Fruit fly (Drosophila melanogaster): Measurements from ENCODE around the gene mRNA-cap.
A peak's percentile ranks its signal among the peaks of the same experiment; 100 is the strongest.

mRNA-cap gene

dm6 chrX:14247035-14247786 is 4.6 kb upstream of the mRNA-cap start, which contains the start of gene mud (continued):
- TF ChIP-seq CG12659 (GFP tag; optimal IDR thresholded peaks at IDR 0.05), result peak; percentile 25
- peak in 1 of 3 experiments; percentile 41 for TF ChIP-seq lola (GFP tag; optimal IDR thresholded peaks at IDR 0.05)
- TF ChIP-seq CG9932 (GFP tag; IDR thresholded peaks at IDR 0.05), result peak; percentile 43; the same call in 1 of the 2 replicates
- TF ChIP-seq dmrt11E (tag; optimal IDR thresholded peaks at IDR 0.05), result peak; percentile 43
- peak; percentile 27; the same call in 2 of the 3 replicates for TF ChIP-seq B-H1 (GFP tag; IDR thresholded peaks at IDR 0.05)
- TF ChIP-seq CG13424 (tag; optimal IDR thresholded peaks at IDR 0.05), result peak; percentile 10
- TF ChIP-seq Trl (optimal IDR thresholded peaks at IDR 0.05), result no peak
- no peak for TF ChIP-seq Trl (GFP tag; optimal IDR thresholded peaks at IDR 0.05)
- TF ChIP-seq CG14860 (GFP tag; IDR thresholded peaks at IDR 0.05; ENCODE audit: partially characterized antibody), result peak; percentile 72; the same call in 2 of the 3 replicates
- TF ChIP-seq Fer3 (tag; optimal IDR thresholded peaks at IDR 0.05), result peak; percentile 10
- TF ChIP-seq CG32532 (GFP tag; IDR thresholded peaks at IDR 0.05), result peak; percentile 48
- TF ChIP-seq gt (GFP tag; IDR thresholded peaks at IDR 0.05), result peak; percentile 56
- peak; percentile 52; the same call in 1 of the 3 replicates for TF ChIP-seq CG11456 (GFP tag; IDR thresholded peaks at IDR 0.05)
- TF ChIP-seq CG4424 (GFP tag; optimal IDR thresholded peaks at IDR 0.05), result peak; percentile 10
- TF ChIP-seq peb (GFP tag; IDR thresholded peaks at IDR 0.05), result 0 out of 2 replicates have a peak, but pooled peaks have one; percentile 21
- TF ChIP-seq Ptx1 (GFP tag; IDR thresholded peaks at IDR 0.05), result peak; percentile 36; the same call in 1 of the 2 replicates
- TF ChIP-seq CG2129 (GFP tag; IDR thresholded peaks at IDR 0.05; ENCODE audit: partially characterized antibody), result peak; percentile 39; the same call in 1 of the 2 replicates
- peak; percentile 74 for TF ChIP-seq ato (GFP tag; IDR thresholded peaks at IDR 0.05; ENCODE audit: partially characterized antibody)
- peak; percentile 6 for TF ChIP-seq tin (GFP tag; optimal IDR thresholded peaks at IDR 0.05)
- TF ChIP-seq Xrp1 (GFP tag; IDR thresholded peaks at IDR 0.05), result peak; percentile 44; the same call in 1 of the 2 replicates
- TF ChIP-seq CG33557 (GFP tag; optimal IDR thresholded peaks at IDR 0.05), result peak; percentile 23
- TF ChIP-seq Xbp1 (GFP tag; optimal IDR thresholded peaks at IDR 0.05), result peak; percentile 37
- TF ChIP-seq ase (GFP tag; IDR thresholded peaks at IDR 0.05), result peak; percentile 47; the same call in 1 of the 3 replicates
- peak; percentile 91 for TF ChIP-seq CTCF (GFP tag; optimal IDR thresholded peaks at IDR 0.05)
- TF ChIP-seq CG34422 (GFP tag; IDR thresholded peaks at IDR 0.05), result no peak
- peak; percentile 30 for TF ChIP-seq CG9797 (GFP tag; optimal IDR thresholded peaks at IDR 0.05)
- TF ChIP-seq Elba2 (GFP tag; optimal IDR thresholded peaks at IDR 0.05), result no peak
- peak; percentile 78 for TF ChIP-seq CG6791 (GFP tag; IDR thresholded peaks at IDR 0.05; ENCODE audit: partially characterized antibody)
- TF ChIP-seq D19A (tag; optimal IDR thresholded peaks at IDR 0.05), result no peak
- TF ChIP-seq Dref (GFP tag; IDR thresholded peaks at IDR 0.05), result peak; percentile 92
- 0 out of 3 replicates have a peak, but pooled peaks have one; percentile 46 for TF ChIP-seq ken (GFP tag; IDR thresholded peaks at IDR 0.05)
- TF ChIP-seq mam (GFP tag; optimal IDR thresholded peaks at IDR 0.05), result peak; percentile 23
- TF ChIP-seq unc-4 (GFP tag; IDR thresholded peaks at IDR 0.05; ENCODE audit: partially characterized antibody), result peak; percentile 54
- peak; percentile 29 for TF ChIP-seq bcd (GFP tag; optimal IDR thresholded peaks at IDR 0.05)
- TF ChIP-seq ewg (GFP tag; optimal IDR thresholded peaks at IDR 0.05), result peak; percentile 5
- no peak for TF ChIP-seq pan (optimal IDR thresholded peaks at IDR 0.05)
- TF ChIP-seq pan (GFP tag; optimal IDR thresholded peaks at IDR 0.05 in 1 of 2, IDR thresholded peaks at IDR 0.05 in 1 of 2), result peak in 1 of 2 experiments; percentile 21
- peak in 1 of 2 experiments; percentile 14 for TF ChIP-seq insv (GFP tag; optimal IDR thresholded peaks at IDR 0.05)
- peak; percentile 38; the same call in 1 of the 3 replicates for TF ChIP-seq mld (GFP tag; IDR thresholded peaks at IDR 0.05; ENCODE audit: partially characterized antibody)
- TF ChIP-seq Aef1 (GFP tag; IDR thresholded peaks at IDR 0.05), result peak; percentile 28; the same call in 1 of the 3 replicates
- TF ChIP-seq BEAF-32 (GFP tag; optimal IDR thresholded peaks at IDR 0.05), result peak; percentile 76
- TF ChIP-seq ATbp (GFP tag; optimal IDR thresholded peaks at IDR 0.05), result peak; percentile 4
- peak; percentile 98 for TF ChIP-seq CG7357 (GFP tag; IDR thresholded peaks at IDR 0.05)
- peak; percentile 79 for TF ChIP-seq CG16813 (GFP tag; IDR thresholded peaks at IDR 0.05; ENCODE audit: partially characterized antibody)
- TF ChIP-seq Ets65A (GFP tag), result peak; percentile 79
- peak; percentile 71 for TF ChIP-seq CG14710 (tag; optimal IDR thresholded peaks at IDR 0.05)
- TF ChIP-seq prd (optimal IDR thresholded peaks at IDR 0.05), result no peak
- TF ChIP-seq prd (GFP tag; IDR thresholded peaks at IDR 0.05), result peak; percentile 66; the same call in 2 of the 3 replicates
- no peak for TF ChIP-seq exex (tag; optimal IDR thresholded peaks at IDR 0.05)
